Worm (Caenorhabditis elegans) whole organism, L3 larva: ENCODE results near the gene ZK1098.6.

Source experiments
- aly-2 ChIP-seq: fragments of 150-350 bp; optimal IDR thresholded peaks from 2 replicates; lab custom pipeline; 2014; ENCODE audit warnings: missing biosample characterization, missing genetic modification characterization
- ama-1 ChIP-seq: fragments of 150-350 bp; optimal IDR thresholded peaks from 2 replicates; lab custom pipeline; 2018
- ceh-28 ChIP-seq: fragments of 150-350 bp; optimal IDR thresholded peaks from 2 replicates; lab custom pipeline; 2014; ENCODE audit warnings: missing biosample characterization, missing genetic modification reagents, missing genetic modification characterization
- ceh-9 ChIP-seq: sonication (generic microtip); optimal IDR thresholded peaks from 2 replicates; lab custom pipeline; 2018; ENCODE audit warnings: missing biosample characterization, missing genetic modification characterization
- daf-12 ChIP-seq: fragments of 150-350 bp; optimal IDR thresholded peaks from 2 replicates; lab custom pipeline; 2014; ENCODE audit warnings: missing biosample characterization, missing genetic modification reagents, missing genetic modification characterization
- egl-27 ChIP-seq: sonication (generic microtip); optimal IDR thresholded peaks from 4 replicates; lab custom pipeline; 2017; ENCODE audit warnings: missing biosample characterization, missing genetic modification reagents, missing genetic modification characterization
- egl-5 ChIP-seq: fragments of 150-350 bp; optimal IDR thresholded peaks from 2 replicates; lab custom pipeline; 2017; ENCODE audit warnings: missing biosample characterization, missing genetic modification reagents, missing genetic modification characterization, inconsistent platforms
- elt-1 ChIP-seq: fragments of 150-350 bp; optimal IDR thresholded peaks from 2 replicates; lab custom pipeline; 2014; ENCODE audit warnings: missing biosample characterization, missing genetic modification characterization
- elt-2 ChIP-seq: sonication (generic microtip); optimal IDR thresholded peaks from 2 replicates; lab custom pipeline; 2016; ENCODE audit warnings: missing genetic modification reagents, mild to moderate bottlenecking, missing genetic modification characterization, missing compliant biosample characterization
- eor-1 ChIP-seq, 2 experiments: fragments of 150-350 bp; optimal IDR thresholded peaks; 2 replicates each; lab custom pipeline; 2014 to 2018; ENCODE audit warnings: missing biosample characterization in 2 of 2, missing genetic modification characterization in 2 of 2
- fkh-10 ChIP-seq: sonication (generic microtip); optimal IDR thresholded peaks from 2 replicates; lab custom pipeline; 2017; ENCODE audit warnings: missing biosample characterization, missing genetic modification reagents, missing genetic modification characterization
- fkh-2 ChIP-seq: fragments of 150-350 bp; optimal IDR thresholded peaks from 2 replicates; lab custom pipeline; 2014; ENCODE audit warnings: missing biosample characterization, missing genetic modification reagents, missing genetic modification characterization
- fos-1 ChIP-seq: fragments of 150-350 bp; optimal IDR thresholded peaks from 2 replicates; lab custom pipeline; 2014; ENCODE audit warnings: missing biosample characterization, missing genetic modification characterization
- jun-1 ChIP-seq: fragments of 150-350 bp; optimal IDR thresholded peaks from 2 replicates; lab custom pipeline; 2014; ENCODE audit warnings: missing biosample characterization, missing genetic modification reagents, missing genetic modification characterization
- lin-15B ChIP-seq: fragments of 150-350 bp; optimal IDR thresholded peaks from 2 replicates; lab custom pipeline; 2014; ENCODE audit warnings: missing biosample characterization, missing genetic modification characterization
- lin-39 ChIP-seq: fragments of 150-350 bp; optimal IDR thresholded peaks from 2 replicates; lab custom pipeline; 2018; ENCODE audit warnings: missing biosample characterization, missing genetic modification reagents, missing genetic modification characterization
- lsy-12 ChIP-seq: sonication (generic microtip); optimal IDR thresholded peaks from 2 replicates; lab custom pipeline; 2016; ENCODE audit warnings: mild to moderate bottlenecking, missing genetic modification characterization, missing compliant biosample characterization
- mdl-1 ChIP-seq: fragments of 150-350 bp; optimal IDR thresholded peaks from 2 replicates; lab custom pipeline; 2014; ENCODE audit warnings: missing biosample characterization, missing genetic modification characterization
- mml-1 ChIP-seq: fragments of 150-350 bp; sonication (generic microtip); optimal IDR thresholded peaks from 3 replicates; lab custom pipeline; 2014; ENCODE audit warnings: missing biosample characterization, missing genetic modification characterization
- nfya-1 ChIP-seq: sonication (generic microtip); optimal IDR thresholded peaks from 2 replicates; lab custom pipeline; 2017; ENCODE audit warnings: missing genetic modification characterization, mild to moderate bottlenecking, missing compliant biosample characterization, antibody characterized with exemption, moderate library complexity; ENCODE audit not compliant: insufficient read depth
- nhr-11 ChIP-seq: fragments of 150-350 bp; optimal IDR thresholded peaks from 2 replicates; lab custom pipeline; 2014; ENCODE audit warnings: missing biosample characterization, missing genetic modification characterization
- nhr-12 ChIP-seq: fragments of 150-350 bp; optimal IDR thresholded peaks from 2 replicates; lab custom pipeline; 2014; ENCODE audit warnings: missing biosample characterization, missing genetic modification characterization
- nhr-23 ChIP-seq: fragments of 150-350 bp; optimal IDR thresholded peaks from 2 replicates; lab custom pipeline; 2014; ENCODE audit warnings: missing biosample characterization, missing genetic modification reagents, missing genetic modification characterization
- nhr-237 ChIP-seq: fragments of 150-350 bp; optimal IDR thresholded peaks from 2 replicates; lab custom pipeline; 2014; ENCODE audit warnings: missing biosample characterization, missing genetic modification characterization
- nhr-25 ChIP-seq: sonication (generic microtip); optimal IDR thresholded peaks from 2 replicates; lab custom pipeline; 2017; ENCODE audit warnings: missing biosample characterization, missing genetic modification characterization
- nhr-28 ChIP-seq: fragments of 150-350 bp; optimal IDR thresholded peaks from 2 replicates; lab custom pipeline; 2014; ENCODE audit warnings: missing biosample characterization, missing genetic modification characterization
- nhr-77 ChIP-seq: fragments of 150-350 bp; optimal IDR thresholded peaks from 2 replicates; lab custom pipeline; 2014; ENCODE audit warnings: missing biosample characterization, missing genetic modification characterization
- pha-4 ChIP-seq: fragments of 150-350 bp; optimal IDR thresholded peaks from 2 replicates; lab custom pipeline; 2014; ENCODE audit warnings: missing biosample characterization, missing genetic modification reagents, missing genetic modification characterization
- pqm-1 ChIP-seq: fragments of 150-350 bp; optimal IDR thresholded peaks from 2 replicates; lab custom pipeline; 2017; ENCODE audit warnings: missing biosample characterization, missing genetic modification characterization, inconsistent platforms
- sea-2 ChIP-seq: fragments of 150-350 bp; sonication (generic microtip); optimal IDR thresholded peaks from 4 replicates; lab custom pipeline; 2014; ENCODE audit warnings: missing biosample characterization, missing genetic modification reagents, missing genetic modification characterization
- skn-1 ChIP-seq: fragments of 150-350 bp; optimal IDR thresholded peaks from 2 replicates; lab custom pipeline; 2014; ENCODE audit warnings: missing biosample characterization, missing genetic modification characterization
- tbx-2 ChIP-seq: sonication (generic microtip); optimal IDR thresholded peaks from 2 replicates; lab custom pipeline; 2016; ENCODE audit warnings: mild to moderate bottlenecking, missing genetic modification characterization, missing compliant biosample characterization
- unc-39 ChIP-seq: sonication (generic microtip); optimal IDR thresholded peaks from 4 replicates; lab custom pipeline; 2017; ENCODE audit warnings: missing biosample characterization, missing genetic modification characterization
- unc-62 ChIP-seq: fragments of 150-350 bp; sonication (generic microtip); optimal IDR thresholded peaks from 4 replicates; lab custom pipeline; 2014; ENCODE audit warnings: missing biosample characterization, missing genetic modification reagents, missing genetic modification characterization

The ZK1098.6 gene

ce11 chrIII:9526851-9527250, at the start of gene ZK1098.6:
ZK1098.6 (plus strand) TSS chrIII:9527151.
- no peak for TF ChIP-seq aly-2

DNA sequence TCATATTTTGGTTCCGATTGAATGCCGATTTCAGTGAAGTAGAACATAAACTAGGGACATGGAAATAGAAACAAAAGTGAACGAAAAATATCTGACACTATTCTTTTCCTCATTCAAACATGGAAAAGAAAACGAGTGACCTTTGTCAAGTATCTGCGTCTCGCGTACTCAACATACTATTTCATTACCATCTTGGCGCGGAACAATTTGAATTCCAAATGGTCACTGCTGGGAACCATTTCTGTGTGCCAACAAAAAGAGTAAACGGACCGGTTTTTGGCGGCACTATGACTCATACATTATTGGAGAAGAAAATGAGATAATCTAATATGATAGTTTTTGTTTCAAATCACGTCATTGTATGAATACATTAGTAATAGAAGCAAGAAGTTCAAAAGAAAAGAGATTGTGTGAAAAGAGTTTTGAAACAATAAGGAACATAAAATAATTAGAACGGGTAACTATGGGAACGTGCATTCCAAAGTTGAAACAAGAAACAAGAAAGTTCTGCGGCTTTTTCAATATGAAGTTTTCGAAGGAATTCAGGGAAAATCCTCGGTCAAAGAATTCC, 44.4 kb upstream of the ZK1098.6 start:
- TF ChIP-seq fos-1 (tag; lab: Kevin White, UChicago): no peak
- TF ChIP-seq pha-4 (tag; lab: Kevin White, UChicago): peak; percentile 18
- no peak for TF ChIP-seq nhr-28 (tag; lab: Kevin White, UChicago)
- peak; percentile 53 for TF ChIP-seq nhr-25

ce11 chrIII:9483716-9484115, 43.2 kb upstream of the ZK1098.6 start:
- TF ChIP-seq jun-1 (no peak), lin-15B (tag; lab: Kevin White, UChicago) (peak; percentile 57), lin-39 (peak; percentile 0), nfya-1 (tag; lab: Kevin White, UChicago) (peak; percentile 65)

DNA sequence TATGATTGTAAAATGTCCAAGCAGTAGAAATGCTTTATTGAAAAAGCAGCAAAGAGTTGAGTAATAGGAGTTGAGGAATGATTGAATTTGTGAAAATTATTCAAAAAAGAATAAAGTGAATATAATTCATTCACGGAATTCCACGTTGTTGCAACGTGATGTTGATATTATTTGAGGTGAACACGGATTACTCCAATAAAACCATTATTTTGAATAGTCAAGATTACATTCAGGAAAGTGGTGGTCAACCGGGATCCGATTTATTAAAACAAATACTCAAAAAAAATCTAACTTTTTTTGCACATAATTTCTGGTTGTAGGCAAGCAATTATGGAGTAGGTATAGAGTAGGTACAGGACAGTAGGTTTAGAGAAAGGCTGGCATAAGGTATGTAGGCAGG, 41.6 kb upstream of the ZK1098.6 start, which contains the start of gene bre-3:
TSS of gene bre-3 (minus strand) at position 101 of the 400 bp plus-strand sequence.
- no peak for TF ChIP-seq nfya-1 (tag; lab: Kevin White, UChicago)
- TF ChIP-seq daf-12 (tag; lab: Kevin White, UChicago): no peak
- TF ChIP-seq elt-1 (tag; lab: Kevin White, UChicago): no peak
- TF ChIP-seq nhr-11: no peak
- TF ChIP-seq lsy-12 (tag; lab: Kevin White, UChicago): no peak
- no peak for TF ChIP-seq ama-1 (lab: Kevin White, UChicago)

ce11 chrIII:9487454-9487853, 39.5 kb upstream of the ZK1098.6 start:
- TF ChIP-seq nhr-28 (tag; lab: Kevin White, UChicago): no peak
- TF ChIP-seq egl-5 (tag; lab: Kevin White, UChicago): no peak
- no peak for TF ChIP-seq eor-1 (tag; optimal IDR thresholded peaks at IDR 0.05; lab: Kevin White, UChicago)
- peak; percentile 10 for TF ChIP-seq jun-1
- TF ChIP-seq mdl-1 (tag; lab: Kevin White, UChicago): no peak
- no peak for TF ChIP-seq nhr-237 (tag; lab: Kevin White, UChicago)
- no peak for TF ChIP-seq nhr-77 (tag; lab: Kevin White, UChicago)
- TF ChIP-seq nfya-1 (tag; lab: Kevin White, UChicago): no peak
- no peak for TF ChIP-seq unc-62 (GFP tag; lab: Kevin White, UChicago)
- TF ChIP-seq mml-1 (tag; lab: Kevin White, UChicago): no peak
- TF ChIP-seq aly-2: no peak
- TF ChIP-seq egl-27 (tag; lab: Kevin White, UChicago): no peak
- TF ChIP-seq fkh-2 (tag; lab: Kevin White, UChicago): no peak
- TF ChIP-seq nhr-23 (tag; lab: Kevin White, UChicago): no peak
- peak; percentile 87 for TF ChIP-seq pqm-1 (tag; lab: Kevin White, UChicago)
- no peak for TF ChIP-seq nhr-11
- no peak for TF ChIP-seq daf-12 (tag; lab: Kevin White, UChicago)
- TF ChIP-seq elt-2 (tag; lab: Kevin White, UChicago): peak; percentile 81
- no peak for TF ChIP-seq fkh-10 (GFP tag; lab: Kevin White, UChicago)
- TF ChIP-seq ceh-28 (tag; lab: Kevin White, UChicago): peak; percentile 7
- no peak for TF ChIP-seq nhr-12
- TF ChIP-seq ceh-9: no peak
- TF ChIP-seq ama-1 (lab: Kevin White, UChicago): no peak
- peak; percentile 72 for TF ChIP-seq pha-4 (tag; lab: Kevin White, UChicago)
- no peak for TF ChIP-seq skn-1 (tag; lab: Kevin White, UChicago)

DNA sequence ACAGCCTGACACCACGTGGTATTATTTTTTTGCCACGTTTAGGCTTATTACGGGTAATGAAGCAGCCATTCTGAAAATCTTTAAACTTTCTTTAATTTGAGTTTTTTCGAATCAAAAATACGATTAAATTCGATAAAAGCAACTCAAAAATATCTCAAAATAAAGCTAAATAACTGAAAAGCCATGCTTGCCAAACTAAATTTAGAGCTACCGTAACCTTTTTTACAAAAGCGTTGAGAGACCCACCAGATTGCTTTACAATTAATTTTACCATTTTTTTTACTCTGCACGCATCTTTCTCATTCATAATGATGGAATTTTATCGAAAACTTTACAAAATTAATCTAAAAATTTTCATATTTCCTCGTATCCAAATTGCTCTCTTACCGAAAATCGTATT, 38.9 kb upstream of the ZK1098.6 start:
- TF ChIP-seq unc-62 (GFP tag; lab: Kevin White, UChicago): no peak
- no peak for TF ChIP-seq ama-1 (lab: Kevin White, UChicago)
- TF ChIP-seq pqm-1 (tag; lab: Kevin White, UChicago): no peak
- TF ChIP-seq aly-2: no peak
- TF ChIP-seq tbx-2 (tag; lab: Kevin White, UChicago): no peak
- no peak for TF ChIP-seq sea-2
- no peak for TF ChIP-seq egl-27 (tag; lab: Kevin White, UChicago)
- TF ChIP-seq ceh-28 (tag; lab: Kevin White, UChicago): no peak
- TF ChIP-seq unc-39 (tag; lab: Kevin White, UChicago): no peak
- no peak for TF ChIP-seq nfya-1 (tag; lab: Kevin White, UChicago)
